Worm (Caenorhabditis elegans) whole organism, early embryonic: ENCODE measurements around the gene wht-2.

Experiments used
- B0310.2 ChIP-seq: sonication (generic microtip); optimal IDR thresholded peaks from 2 replicates; lab custom pipeline; 2016; ENCODE audit warnings: mild to moderate bottlenecking, missing genetic modification characterization, missing compliant biosample characterization
- F13C5.2 ChIP-seq: sonication (generic microtip); optimal IDR thresholded peaks from 2 replicates; lab custom pipeline; 2017; ENCODE audit warnings: mild to moderate bottlenecking, missing genetic modification characterization, inconsistent platforms, missing compliant biosample characterization
- aly-1 ChIP-seq: sonication (generic microtip); optimal IDR thresholded peaks from 2 replicates; lab custom pipeline; 2016; ENCODE audit warnings: missing genetic modification characterization, missing compliant biosample characterization
- ama-1 ChIP-seq: fragments of 150-350 bp; optimal IDR thresholded peaks from 2 replicates; lab custom pipeline; 2014
- ceh-13 ChIP-seq: fragments of 200-800 bp; sonication (Bioruptor generic); optimal IDR thresholded peaks from 2 replicates; lab custom pipeline; 2018; ENCODE audit warnings: mild to moderate bottlenecking, missing genetic modification characterization, missing compliant biosample characterization
- ceh-36 ChIP-seq: sonication (generic microtip); optimal IDR thresholded peaks from 2 replicates; lab custom pipeline; 2016; ENCODE audit warnings: missing genetic modification characterization, inconsistent platforms, missing compliant biosample characterization
- ets-7 ChIP-seq: sonication (generic microtip); optimal IDR thresholded peaks from 2 replicates; lab custom pipeline; 2016; ENCODE audit warnings: missing genotype, missing genetic modification characterization, missing compliant biosample characterization
- flt-1 ChIP-seq: fragments of 200-800 bp; sonication (Bioruptor generic); IDR thresholded peaks from 2 replicates; pipeline ENCODE4 v1.3.6; 2022; ENCODE audit warnings: missing genetic modification characterization, missing compliant biosample characterization
- hmbx-1 ChIP-seq: sonication (generic microtip); optimal IDR thresholded peaks from 2 replicates; lab custom pipeline; 2016; ENCODE audit warnings: mild to moderate bottlenecking, missing genetic modification characterization, missing compliant biosample characterization
- hmg-4 ChIP-seq: fragments of 200-800 bp; sonication (Bioruptor generic); optimal IDR thresholded peaks from 2 replicates; lab custom pipeline; 2018; ENCODE audit warnings: mild to moderate bottlenecking, missing genetic modification characterization, missing compliant biosample characterization
- hnd-1 ChIP-seq: sonication (generic microtip); optimal IDR thresholded peaks from 2 replicates; lab custom pipeline; 2016; ENCODE audit warnings: missing genetic modification characterization, missing compliant biosample characterization
- pes-1 ChIP-seq: fragments of 200-800 bp; sonication (Bioruptor generic); IDR thresholded peaks from 2 replicates; pipeline ENCODE4 v1.3.6; 2022; ENCODE audit warnings: missing genetic modification reagents, missing genetic modification characterization, missing compliant biosample characterization
- scrt-1 ChIP-seq: fragments of 200-800 bp; sonication (Bioruptor generic); IDR thresholded peaks from 2 replicates; pipeline ENCODE4 v1.3.6; 2022; ENCODE audit warnings: missing genetic modification characterization, missing compliant biosample characterization
- sea-1 ChIP-seq: fragments of 200-800 bp; sonication (Bioruptor generic); conservative IDR thresholded peaks from 2 replicates; pipeline ENCODE4 v1.3.6; 2022; ENCODE audit warnings: missing genetic modification characterization, missing compliant biosample characterization
- tbx-11 ChIP-seq: fragments of 200-800 bp; sonication (Bioruptor generic); IDR thresholded peaks from 2 replicates; pipeline ENCODE4 v1.3.6; 2022; ENCODE audit warnings: missing genetic modification characterization, missing compliant biosample characterization
- tbx-37 ChIP-seq: fragments of 200-800 bp; sonication (Bioruptor generic); conservative IDR thresholded peaks from 2 replicates; pipeline ENCODE4 v1.3.6; 2022; ENCODE audit warnings: missing genetic modification reagents, missing genetic modification characterization, missing compliant biosample characterization
- tra-4 ChIP-seq: sonication (generic microtip); optimal IDR thresholded peaks from 2 replicates; lab custom pipeline; 2017; ENCODE audit warnings: missing genetic modification characterization, missing compliant biosample characterization

Gene wht-2

ce11 chrIV:11435761-11436160, 34.5 kb upstream of the wht-2 start:
- TF ChIP-seq aly-1 (tag; lab: Kevin White, UChicago) (no peak), F13C5.2 (tag; lab: Kevin White, UChicago) (no peak), ceh-36 (tag; lab: Kevin White, UChicago) (no peak), scrt-1 (GFP tag; lab: Robert Waterston, UW) (no peak), B0310.2 (tag; lab: Kevin White, UChicago) (no peak), tbx-11 (GFP tag; lab: Robert Waterston, UW) (no peak), flt-1 (GFP tag; lab: Robert Waterston, UW) (no peak), hmbx-1 (tag; lab: Kevin White, UChicago) (no peak), ceh-13 (GFP tag; lab: Kevin White, UChicago) (no peak), ets-7 (tag; lab: Kevin White, UChicago) (no peak), tbx-37 (GFP tag; lab: Robert Waterston, UW) (no peak), ama-1 (lab: Kevin White, UChicago) (no peak), hnd-1 (tag; lab: Kevin White, UChicago) (no peak), hmg-4 (GFP tag; lab: Kevin White, UChicago) (no peak), tra-4 (no peak)

- TF ChIP-seq hmbx-1 (tag; lab: Kevin White, UChicago) (no peak), aly-1 (tag; lab: Kevin White, UChicago) (no peak), hnd-1 (tag; lab: Kevin White, UChicago) (no peak), sea-1 (GFP tag; lab: Robert Waterston, UW) (no peak), B0310.2 (tag; lab: Kevin White, UChicago) (no peak), ceh-36 (tag; lab: Kevin White, UChicago) (no peak), scrt-1 (GFP tag; lab: Robert Waterston, UW) (no peak), ama-1 (lab: Kevin White, UChicago) (no peak), pes-1 (GFP tag; lab: Robert Waterston, UW) (no peak), tbx-37 (GFP tag; lab: Robert Waterston, UW) (no peak)
These were observed 32.0 kb upstream of the wht-2 start for ce11 chrIV:11438255-11438654.

- TF ChIP-seq ama-1 (lab: Kevin White, UChicago) (no peak), B0310.2 (tag; lab: Kevin White, UChicago) (no peak), tbx-37 (GFP tag; lab: Robert Waterston, UW) (no peak), ets-7 (tag; lab: Kevin White, UChicago) (no peak), hnd-1 (tag; lab: Kevin White, UChicago) (no peak), F13C5.2 (tag; lab: Kevin White, UChicago) (no peak), scrt-1 (GFP tag; lab: Robert Waterston, UW) (no peak), ceh-13 (GFP tag; lab: Kevin White, UChicago) (no peak), sea-1 (GFP tag; lab: Robert Waterston, UW) (no peak), ceh-36 (tag; lab: Kevin White, UChicago) (no peak), tra-4 (no peak), hmbx-1 (tag; lab: Kevin White, UChicago) (no peak), pes-1 (GFP tag; lab: Robert Waterston, UW) (no peak), flt-1 (GFP tag; lab: Robert Waterston, UW) (no peak), hmg-4 (GFP tag; lab: Kevin White, UChicago) (no peak), aly-1 (tag; lab: Kevin White, UChicago) (no peak)
These were observed 17.3 kb upstream of the wht-2 start for ce11 chrIV:11452928-11453327.

ce11 chrIV:11455824-11456223, 14.4 kb upstream of the wht-2 start:
- no peak for TF ChIP-seq sea-1 (GFP tag; lab: Robert Waterston, UW)
- no peak for TF ChIP-seq hmbx-1 (tag; lab: Kevin White, UChicago)
- no peak for TF ChIP-seq ets-7 (tag; lab: Kevin White, UChicago)
- TF ChIP-seq ama-1 (lab: Kevin White, UChicago): no peak
- no peak for TF ChIP-seq tbx-11 (GFP tag; lab: Robert Waterston, UW)
- TF ChIP-seq F13C5.2 (tag; lab: Kevin White, UChicago): no peak
- TF ChIP-seq ceh-36 (tag; lab: Kevin White, UChicago): no peak
- TF ChIP-seq ceh-13 (GFP tag; lab: Kevin White, UChicago): no peak
- no peak for TF ChIP-seq aly-1 (tag; lab: Kevin White, UChicago)
- TF ChIP-seq pes-1 (GFP tag; lab: Robert Waterston, UW): no peak
- no peak for TF ChIP-seq flt-1 (GFP tag; lab: Robert Waterston, UW)

ce11 chrIV:11458700-11459263, 11.5 kb upstream of the wht-2 start:
- TF ChIP-seq pes-1 (GFP tag; lab: Robert Waterston, UW) (no peak), hmg-4 (GFP tag; lab: Kevin White, UChicago) (no peak), F13C5.2 (tag; lab: Kevin White, UChicago) (no peak), ets-7 (tag; lab: Kevin White, UChicago) (no peak), ama-1 (lab: Kevin White, UChicago) (no peak), aly-1 (tag; lab: Kevin White, UChicago) (no peak), flt-1 (GFP tag; lab: Robert Waterston, UW) (no peak), tra-4 (no peak)

- no peak for TF ChIP-seq hnd-1 (tag; lab: Kevin White, UChicago)
- no peak for TF ChIP-seq sea-1 (GFP tag; lab: Robert Waterston, UW)
- TF ChIP-seq flt-1 (GFP tag; lab: Robert Waterston, UW): no peak
- no peak for TF ChIP-seq ceh-13 (GFP tag; lab: Kevin White, UChicago)
- no peak for TF ChIP-seq ets-7 (tag; lab: Kevin White, UChicago)
- TF ChIP-seq hmg-4 (GFP tag; lab: Kevin White, UChicago): no peak
- TF ChIP-seq pes-1 (GFP tag; lab: Robert Waterston, UW): no peak
- TF ChIP-seq tra-4: no peak
- TF ChIP-seq B0310.2 (tag; lab: Kevin White, UChicago): no peak
- TF ChIP-seq scrt-1 (GFP tag; lab: Robert Waterston, UW): no peak
- no peak for TF ChIP-seq tbx-37 (GFP tag; lab: Robert Waterston, UW)
- no peak for TF ChIP-seq aly-1 (tag; lab: Kevin White, UChicago)
- no peak for TF ChIP-seq F13C5.2 (tag; lab: Kevin White, UChicago)
- TF ChIP-seq ama-1 (lab: Kevin White, UChicago): no peak
- no peak for TF ChIP-seq tbx-11 (GFP tag; lab: Robert Waterston, UW)
- TF ChIP-seq hmbx-1 (tag; lab: Kevin White, UChicago): no peak
- no peak for TF ChIP-seq ceh-36 (tag; lab: Kevin White, UChicago)
These were observed 10.6 kb upstream of the wht-2 start, which contains the start of gene npr-3 for ce11 chrIV:11459684-11460083. npr-3 (plus strand) TSS chrIV:11459984.
